Fruit fly (Drosophila melanogaster): ENCODE results near the gene REPTOR.

REPTOR gene

dm6 chr3R:24567427-24567771 is 15.3 kb downstream of the REPTOR start (continued):
- peak; percentile 82 for TF ChIP-seq salm (tag; optimal IDR thresholded peaks at IDR 0.05)
- peak; percentile 96 for TF ChIP-seq ci (GFP tag; IDR thresholded peaks at IDR 0.05)
- peak; percentile 44 for TF ChIP-seq CG15696 (tag; optimal IDR thresholded peaks at IDR 0.05)
- peak; percentile 88 for TF ChIP-seq Hmr (GFP tag; optimal IDR thresholded peaks at IDR 0.05)
- peak; percentile 74 for TF ChIP-seq run (tag; optimal IDR thresholded peaks at IDR 0.05)
- TF ChIP-seq Antp (GFP tag; optimal IDR thresholded peaks at IDR 0.05): peak; percentile 92
- TF ChIP-seq Poxn (GFP tag; IDR thresholded peaks at IDR 0.05): no peak; the same call in none of the 2 replicates
- peak; percentile 79; the same call in 2 of the 3 replicates for TF ChIP-seq gce (GFP tag; IDR thresholded peaks at IDR 0.05)
- peak; percentile 73 for TF ChIP-seq Myb (GFP tag; optimal IDR thresholded peaks at IDR 0.05)
- TF ChIP-seq CG5245 (GFP tag; optimal IDR thresholded peaks at IDR 0.05): peak; percentile 86
- no peak for TF ChIP-seq CG34224 (GFP tag; IDR thresholded peaks at IDR 0.05; ENCODE audit: partially characterized antibody)
- peak; percentile 73; the same call in 2 of the 3 replicates for TF ChIP-seq CG6175 (GFP tag; IDR thresholded peaks at IDR 0.05)
- TF ChIP-seq fru (optimal IDR thresholded peaks at IDR 0.05): no peak
- peak; percentile 88 for TF ChIP-seq sd (tag; optimal IDR thresholded peaks at IDR 0.05)
- TF ChIP-seq CG17802 (tag; optimal IDR thresholded peaks at IDR 0.05): peak; percentile 57
- peak; percentile 37; the same call in 1 of the 2 replicates for TF ChIP-seq GATAe (GFP tag; conservative IDR thresholded peaks at IDR 0.05)
- TF ChIP-seq CG12659 (GFP tag; optimal IDR thresholded peaks at IDR 0.05): peak; percentile 83
- peak; percentile 87; the same call in 1 of the 2 replicates for TF ChIP-seq E2f1 (GFP tag; IDR thresholded peaks at IDR 0.05)
- TF ChIP-seq jumu (GFP tag; optimal IDR thresholded peaks at IDR 0.05): peak; percentile 90
- TF ChIP-seq B-H2 (GFP tag; optimal IDR thresholded peaks at IDR 0.05): no peak
- no peak for TF ChIP-seq CG11560 (tag; IDR thresholded peaks at IDR 0.05)
- peak; percentile 92 for TF ChIP-seq dpn (GFP tag; optimal IDR thresholded peaks at IDR 0.05)
- no peak for TF ChIP-seq lov (optimal IDR thresholded peaks at IDR 0.05)
- TF ChIP-seq lov (GFP tag; IDR thresholded peaks at IDR 0.05): peak; percentile 74; the same call in 1 of the 3 replicates
- TF ChIP-seq CG6683 (GFP tag; optimal IDR thresholded peaks at IDR 0.05): peak; percentile 64
- no peak for TF ChIP-seq hkb (optimal IDR thresholded peaks at IDR 0.05)
- TF ChIP-seq hkb (GFP tag; IDR thresholded peaks at IDR 0.05): peak; percentile 94
- TF ChIP-seq MBD-R2 (GFP tag; IDR thresholded peaks at IDR 0.05): peak; percentile 61
- TF ChIP-seq eyg (GFP tag; optimal IDR thresholded peaks at IDR 0.05): peak; percentile 82
- TF ChIP-seq D19A (tag; optimal IDR thresholded peaks at IDR 0.05): peak; percentile 64
- TF ChIP-seq hbn (GFP tag; IDR thresholded peaks at IDR 0.05; ENCODE audit: partially characterized antibody): no peak
- TF ChIP-seq z (GFP tag; IDR thresholded peaks at IDR 0.05): peak; percentile 45; the same call in 1 of the 3 replicates
- TF ChIP-seq pb (GFP tag; optimal IDR thresholded peaks at IDR 0.05): peak; percentile 84
- peak; percentile 68 for TF ChIP-seq CG4707 (GFP tag; optimal IDR thresholded peaks at IDR 0.05)
- peak; percentile 48 for TF ChIP-seq HmgD (GFP tag; optimal IDR thresholded peaks at IDR 0.05)
- TF ChIP-seq CG3281 (GFP tag; optimal IDR thresholded peaks at IDR 0.05): peak; percentile 84
- no peak for TF ChIP-seq Lpt (GFP tag; optimal IDR thresholded peaks at IDR 0.05)
- TF ChIP-seq bbx (GFP tag; IDR thresholded peaks at IDR 0.05; ENCODE audit: partially characterized antibody): no peak
- TF ChIP-seq odd (GFP tag; optimal IDR thresholded peaks at IDR 0.05): peak; percentile 75
- TF ChIP-seq lab (GFP tag; optimal IDR thresholded peaks at IDR 0.05): peak; percentile 89
- TF ChIP-seq Opbp (GFP tag; IDR thresholded peaks at IDR 0.05; ENCODE audit: partially characterized antibody): no peak
- peak; percentile 88 for TF ChIP-seq chm (GFP tag; IDR thresholded peaks at IDR 0.05)
- TF ChIP-seq CkIIα-i1 (GFP tag; IDR thresholded peaks at IDR 0.05): peak; percentile 57; the same call in 1 of the 2 replicates
- TF ChIP-seq slp2 (GFP tag; optimal IDR thresholded peaks at IDR 0.05): peak; percentile 79
- TF ChIP-seq CG8924 (tag; optimal IDR thresholded peaks at IDR 0.05): peak; percentile 84
- no peak for TF ChIP-seq CG16813 (GFP tag; IDR thresholded peaks at IDR 0.05; ENCODE audit: partially characterized antibody)
- TF ChIP-seq Dbx (GFP tag; IDR thresholded peaks at IDR 0.05): peak; percentile 89
- TF ChIP-seq CG43689 (GFP tag; IDR thresholded peaks at IDR 0.05): peak; percentile 82
- peak; percentile 83 for TF ChIP-seq gcm2 (GFP tag; optimal IDR thresholded peaks at IDR 0.05)
- TF ChIP-seq cas (GFP tag; IDR thresholded peaks at IDR 0.05): peak; percentile 60
- peak; percentile 76 for TF ChIP-seq CG18764 (GFP tag; optimal IDR thresholded peaks at IDR 0.05)
- no peak for TF ChIP-seq CG6254 (GFP tag; optimal IDR thresholded peaks at IDR 0.05)
